Worm (Caenorhabditis elegans) whole organism, L2 larva: ENCODE results near the gene srh-39.
A peak's percentile ranks its signal among the peaks of the same experiment; 100 is the strongest.

ENCODE experiments used
- C34F6.9 ChIP-seq: fragments of 150-350 bp; optimal IDR thresholded peaks from 2 replicates; lab custom pipeline; 2014; ENCODE audit warnings: missing biosample characterization, missing genetic modification characterization
- R02D3.7 ChIP-seq: fragments of 150-350 bp; optimal IDR thresholded peaks from 2 replicates; lab custom pipeline; 2014; ENCODE audit warnings: missing biosample characterization, missing genetic modification characterization
- Y55F3AM.14 ChIP-seq: fragments of 200-800 bp; sonication (Bioruptor generic); optimal IDR thresholded peaks from 2 replicates; lab custom pipeline; 2018; ENCODE audit warnings: mild to moderate bottlenecking, missing genetic modification characterization, missing compliant biosample characterization
- alr-1 ChIP-seq: fragments of 150-350 bp; optimal IDR thresholded peaks from 2 replicates; lab custom pipeline; 2014; ENCODE audit warnings: missing biosample characterization, missing genetic modification characterization
- aly-2 ChIP-seq: fragments of 150-350 bp; optimal IDR thresholded peaks from 2 replicates; lab custom pipeline; 2014; ENCODE audit warnings: missing biosample characterization, missing genetic modification characterization
- ceh-82 ChIP-seq: fragments of 150-350 bp; optimal IDR thresholded peaks from 2 replicates; lab custom pipeline; 2014; ENCODE audit warnings: missing biosample characterization, missing genetic modification characterization
- crh-2 ChIP-seq: sonication (generic microtip); optimal IDR thresholded peaks from 2 replicates; lab custom pipeline; 2017; ENCODE audit warnings: missing biosample characterization, missing genetic modification characterization
- dmd-4 ChIP-seq: sonication (generic microtip); optimal IDR thresholded peaks from 2 replicates; lab custom pipeline; 2017; ENCODE audit warnings: missing biosample characterization, missing genetic modification characterization
- egl-27 ChIP-seq: sonication (generic microtip); optimal IDR thresholded peaks from 3 replicates; lab custom pipeline; 2017; ENCODE audit warnings: missing biosample characterization, missing genetic modification reagents, missing genetic modification characterization
- elt-3 ChIP-seq: sonication (generic microtip); optimal IDR thresholded peaks from 2 replicates; lab custom pipeline; 2017; ENCODE audit warnings: missing biosample characterization, missing genetic modification characterization
- fos-1 ChIP-seq: fragments of 150-350 bp; optimal IDR thresholded peaks from 2 replicates; lab custom pipeline; 2014; ENCODE audit warnings: missing biosample characterization, missing genetic modification characterization
- gmeb-1 ChIP-seq: fragments of 150-350 bp; optimal IDR thresholded peaks from 2 replicates; lab custom pipeline; 2014; ENCODE audit warnings: missing biosample characterization, missing genetic modification characterization
- lin-11 ChIP-seq: fragments of 150-350 bp; sonication (generic microtip); optimal IDR thresholded peaks from 2 replicates; lab custom pipeline; 2014; ENCODE audit warnings: missing biosample characterization, missing genetic modification characterization, inconsistent platforms, mixed read lengths
- lin-13 ChIP-seq: fragments of 150-350 bp; optimal IDR thresholded peaks from 2 replicates; lab custom pipeline; 2014; ENCODE audit warnings: missing biosample characterization, missing genetic modification reagents, missing genetic modification characterization
- lin-39 ChIP-seq: fragments of 150-350 bp; optimal IDR thresholded peaks from 2 replicates; lab custom pipeline; 2014; ENCODE audit warnings: missing biosample characterization, missing genetic modification reagents, missing genetic modification characterization
- lsy-2 ChIP-seq, 2 experiments: fragments of 150-350 bp in 1 of 2; sonication (generic microtip) in 1 of 2; optimal IDR thresholded peaks; 2 replicates each; lab custom pipeline; 2014 to 2017; ENCODE audit warnings: missing biosample characterization in 2 of 2, missing genetic modification characterization in 2 of 2
- mab-5 ChIP-seq: fragments of 150-350 bp; optimal IDR thresholded peaks from 2 replicates; lab custom pipeline; 2014; ENCODE audit warnings: missing biosample characterization, missing genetic modification characterization
- mbf-1 ChIP-seq: sonication (generic microtip); optimal IDR thresholded peaks from 2 replicates; lab custom pipeline; 2017; ENCODE audit warnings: missing biosample characterization, missing genetic modification characterization
- nhr-10 ChIP-seq: sonication (generic microtip); optimal IDR thresholded peaks from 2 replicates; lab custom pipeline; 2017; ENCODE audit warnings: missing biosample characterization, missing genetic modification characterization
- nhr-11 ChIP-seq: fragments of 150-350 bp; optimal IDR thresholded peaks from 2 replicates; lab custom pipeline; 2014; ENCODE audit warnings: missing biosample characterization, missing genetic modification characterization
- nhr-129 ChIP-seq: fragments of 150-350 bp; optimal IDR thresholded peaks from 2 replicates; lab custom pipeline; 2014; ENCODE audit warnings: missing biosample characterization, missing genetic modification characterization
- nhr-21 ChIP-seq: fragments of 150-350 bp; optimal IDR thresholded peaks from 2 replicates; lab custom pipeline; 2014; ENCODE audit warnings: missing biosample characterization, missing genetic modification characterization
- nhr-23 ChIP-seq: fragments of 150-350 bp; optimal IDR thresholded peaks from 2 replicates; lab custom pipeline; 2014; ENCODE audit warnings: missing biosample characterization, missing genetic modification reagents, missing genetic modification characterization
- nhr-237 ChIP-seq: fragments of 150-350 bp; optimal IDR thresholded peaks from 2 replicates; lab custom pipeline; 2014; ENCODE audit warnings: missing biosample characterization, missing genetic modification characterization
- nhr-25 ChIP-seq: fragments of 150-350 bp; sonication (generic microtip); optimal IDR thresholded peaks from 3 replicates; lab custom pipeline; 2014; ENCODE audit warnings: missing biosample characterization, missing genetic modification characterization
- nhr-6 ChIP-seq: fragments of 150-350 bp; optimal IDR thresholded peaks from 2 replicates; lab custom pipeline; 2014; ENCODE audit warnings: missing biosample characterization, missing genetic modification characterization
- nhr-77 ChIP-seq: fragments of 150-350 bp; optimal IDR thresholded peaks from 2 replicates; lab custom pipeline; 2014; ENCODE audit warnings: missing biosample characterization, missing genetic modification characterization
- peb-1 ChIP-seq: fragments of 150-350 bp; optimal IDR thresholded peaks from 2 replicates; lab custom pipeline; 2014; ENCODE audit warnings: missing biosample characterization, missing genetic modification characterization
- skn-1 ChIP-seq: sonication (generic microtip); optimal IDR thresholded peaks from 2 replicates; lab custom pipeline; 2017; ENCODE audit warnings: missing biosample characterization, missing genetic modification characterization
- sma-3 ChIP-seq: sonication (generic microtip); optimal IDR thresholded peaks from 2 replicates; lab custom pipeline; 2016; ENCODE audit warnings: missing genetic modification reagents, missing genetic modification characterization, missing compliant biosample characterization
- sma-9 ChIP-seq, 2 experiments: fragments of 150-350 bp in 1 of 2; sonication (generic microtip) in 1 of 2; optimal IDR thresholded peaks; 2 replicates each; lab custom pipeline; 2014 to 2016; ENCODE audit warnings: missing genetic modification characterization in 2 of 2, mild to moderate bottlenecking in 1 of 2, missing biosample characterization in 1 of 2, missing compliant biosample characterization in 1 of 2, missing genetic modification reagents in 1 of 2, moderate library complexity in 1 of 2
- unc-55 ChIP-seq: fragments of 150-350 bp; sonication (generic microtip); optimal IDR thresholded peaks from 3 replicates; lab custom pipeline; 2014; ENCODE audit warnings: missing biosample characterization, missing genetic modification reagents, missing genetic modification characterization
- unc-62 ChIP-seq: fragments of 150-350 bp; optimal IDR thresholded peaks from 2 replicates; lab custom pipeline; 2014; ENCODE audit warnings: missing biosample characterization, missing genetic modification reagents, missing genetic modification characterization
- zag-1 ChIP-seq: fragments of 150-350 bp; optimal IDR thresholded peaks from 2 replicates; lab custom pipeline; 2014; ENCODE audit warnings: missing biosample characterization, missing genetic modification characterization
- ztf-1 ChIP-seq: fragments of 200-800 bp; sonication (Bioruptor generic); conservative IDR thresholded peaks from 2 replicates; pipeline ENCODE4 v1.3.6; 2022; ENCODE audit warnings: missing genetic modification characterization, missing compliant biosample characterization
- ztf-11 ChIP-seq: sonication (generic microtip); optimal IDR thresholded peaks from 2 replicates; lab custom pipeline; 2017; ENCODE audit warnings: missing biosample characterization, missing genetic modification characterization

The srh-39 gene

ce11 chrII:7770253-7770652, 4.9 kb upstream of the srh-39 start:
- TF ChIP-seq egl-27 (tag; lab: Kevin White, UChicago) (no peak), nhr-77 (tag; lab: Kevin White, UChicago) (no peak), ztf-1 (no peak), alr-1 (tag; lab: Kevin White, UChicago) (no peak), sma-3 (no peak), R02D3.7 (tag; lab: Kevin White, UChicago) (no peak), nhr-21 (tag; lab: Kevin White, UChicago) (no peak), gmeb-1 (tag; lab: Kevin White, UChicago) (no peak), lsy-2 (tag; optimal IDR thresholded peaks at IDR 0.05; lab: Kevin White, UChicago) (no peak), mbf-1 (tag; lab: Kevin White, UChicago) (no peak), skn-1 (tag; lab: Kevin White, UChicago) (no peak)
- TF ChIP-seq, all 48 proteins: peak for 0

DNA sequence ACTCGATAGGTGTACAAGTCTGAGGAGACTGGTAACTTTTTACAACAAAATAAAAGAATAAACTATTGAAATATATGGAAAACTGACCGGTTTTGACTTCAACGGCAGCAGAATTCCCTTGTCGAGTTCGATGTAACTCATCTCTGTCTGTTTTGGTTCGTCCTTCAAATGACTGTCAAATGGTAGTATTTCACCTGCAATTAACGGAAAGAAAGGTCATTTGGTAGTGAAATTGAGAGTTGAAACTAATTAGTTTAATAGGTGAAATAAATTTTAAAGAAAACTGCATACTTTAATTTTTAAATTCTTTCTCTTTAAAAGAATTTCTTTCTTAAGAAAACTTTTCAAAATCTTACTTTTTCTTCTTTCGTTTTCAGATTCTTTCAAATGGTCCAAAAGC, 3.9 kb upstream of the srh-39 start:
- TF ChIP-seq nhr-25 (peak; percentile 37), lin-11 (tag; lab: Kevin White, UChicago) (no peak), aly-2 (no peak), peb-1 (tag; lab: Kevin White, UChicago) (no peak), nhr-11 (no peak), ztf-11 (no peak), Y55F3AM.14 (GFP tag; lab: Kevin White, UChicago) (no peak)

DNA sequence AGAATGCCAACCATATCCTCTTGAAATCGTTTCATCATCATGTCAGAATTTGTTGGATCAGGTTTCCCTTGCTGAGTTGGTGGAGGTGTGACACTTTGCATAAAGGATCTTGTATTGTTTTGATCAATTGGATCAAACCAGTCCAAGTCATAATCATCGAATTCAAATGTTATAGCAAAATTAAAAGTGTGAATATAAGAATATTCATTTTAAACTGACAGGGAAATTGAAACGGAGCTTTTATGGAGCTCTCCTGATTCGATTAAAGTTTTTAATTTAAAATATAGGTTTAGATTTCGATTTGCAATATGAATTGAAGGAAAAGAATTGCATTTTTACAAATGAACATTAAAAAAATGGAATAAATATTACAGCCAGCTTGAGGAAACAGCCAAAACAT, 1.8 kb downstream of the srh-39 start, which contains the start of gene B0228.9:
Gene B0228.9, minus strand, starts transcription at position 101 of the 400 bp plus-strand sequence.
- TF ChIP-seq R02D3.7 (tag; lab: Kevin White, UChicago): no peak
- TF ChIP-seq lsy-2 (tag; optimal IDR thresholded peaks at IDR 0.05; lab: Kevin White, UChicago): no peak
- no peak for TF ChIP-seq lin-39
- no peak for TF ChIP-seq ztf-11
- TF ChIP-seq zag-1 (tag; lab: Kevin White, UChicago): no peak
- TF ChIP-seq mab-5 (tag; lab: Kevin White, UChicago): no peak
- TF ChIP-seq elt-3: no peak
- no peak for TF ChIP-seq dmd-4 (tag; lab: Kevin White, UChicago)
- no peak for TF ChIP-seq nhr-11
- TF ChIP-seq lin-13 (GFP tag; lab: Kevin White, UChicago): no peak
- TF ChIP-seq peb-1 (tag; lab: Kevin White, UChicago): no peak
- TF ChIP-seq unc-62 (GFP tag; lab: Kevin White, UChicago): no peak
- TF ChIP-seq C34F6.9 (tag; lab: Kevin White, UChicago): no peak

DNA sequence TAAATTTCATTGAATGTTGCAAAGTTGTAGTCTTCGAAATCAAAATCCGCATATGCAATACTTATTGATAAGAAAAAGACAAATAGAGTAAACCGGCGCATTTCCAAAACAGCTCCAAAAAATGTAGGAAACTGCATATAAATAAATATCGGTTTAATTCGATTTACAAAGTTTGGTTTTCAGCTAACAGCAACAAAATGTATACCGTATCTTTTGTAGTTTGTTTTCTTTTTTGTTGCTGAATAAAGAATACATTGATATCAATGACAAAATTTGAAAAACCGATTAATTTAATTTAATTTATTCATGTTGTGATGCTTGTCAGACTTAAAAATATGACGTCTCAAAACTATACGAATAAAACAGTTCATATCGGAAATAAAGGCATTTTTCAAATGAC, 3.9 kb downstream of the srh-39 start, which contains the start of gene B0228.8:
Gene B0228.8, minus strand, starts transcription at position 101 of the 400 bp plus-strand sequence.
- no peak for TF ChIP-seq nhr-6 (tag; lab: Kevin White, UChicago)
- TF ChIP-seq, all 48 proteins: peak for 0

- peak in 1 of 2 experiments; percentile 64 for TF ChIP-seq lsy-2 (tag; optimal IDR thresholded peaks at IDR 0.05; lab: Kevin White, UChicago)
- TF ChIP-seq skn-1 (tag; lab: Kevin White, UChicago): peak; percentile 39
- peak; percentile 57 for TF ChIP-seq unc-55 (GFP tag; lab: Kevin White, UChicago)
- peak; percentile 61 for TF ChIP-seq sma-9 (GFP tag; optimal IDR thresholded peaks at IDR 0.05; lab: Kevin White, UChicago)
- no peak for TF ChIP-seq sma-9 (tag; optimal IDR thresholded peaks at IDR 0.05; lab: Kevin White, UChicago)
- TF ChIP-seq C34F6.9 (tag; lab: Kevin White, UChicago): peak; percentile 19
- no peak for TF ChIP-seq ceh-82 (tag; lab: Kevin White, UChicago)
- TF ChIP-seq nhr-10 (tag; lab: Kevin White, UChicago): no peak
- peak; percentile 50 for TF ChIP-seq crh-2 (tag; lab: Kevin White, UChicago)
- no peak for TF ChIP-seq nhr-237 (tag; lab: Kevin White, UChicago)
- TF ChIP-seq lin-13 (GFP tag; lab: Kevin White, UChicago): peak; percentile 46
- TF ChIP-seq dmd-4 (tag; lab: Kevin White, UChicago): no peak
- TF ChIP-seq nhr-23 (tag; lab: Kevin White, UChicago): no peak
- peak; percentile 55 for TF ChIP-seq nhr-129 (tag; lab: Kevin White, UChicago)
- peak; percentile 37 for TF ChIP-seq fos-1
- TF ChIP-seq ztf-11: no peak
Observed at ce11 chrII:7758397-7759135, 6.8 kb downstream of the srh-39 start, which contains the start of gene B0228.7. Gene B0228.7, minus strand, starts transcription at chrII:7759023.
